Worm (Caenorhabditis elegans): ENCODE results near the gene T22F7.3.

Gene T22F7.3

DNA sequence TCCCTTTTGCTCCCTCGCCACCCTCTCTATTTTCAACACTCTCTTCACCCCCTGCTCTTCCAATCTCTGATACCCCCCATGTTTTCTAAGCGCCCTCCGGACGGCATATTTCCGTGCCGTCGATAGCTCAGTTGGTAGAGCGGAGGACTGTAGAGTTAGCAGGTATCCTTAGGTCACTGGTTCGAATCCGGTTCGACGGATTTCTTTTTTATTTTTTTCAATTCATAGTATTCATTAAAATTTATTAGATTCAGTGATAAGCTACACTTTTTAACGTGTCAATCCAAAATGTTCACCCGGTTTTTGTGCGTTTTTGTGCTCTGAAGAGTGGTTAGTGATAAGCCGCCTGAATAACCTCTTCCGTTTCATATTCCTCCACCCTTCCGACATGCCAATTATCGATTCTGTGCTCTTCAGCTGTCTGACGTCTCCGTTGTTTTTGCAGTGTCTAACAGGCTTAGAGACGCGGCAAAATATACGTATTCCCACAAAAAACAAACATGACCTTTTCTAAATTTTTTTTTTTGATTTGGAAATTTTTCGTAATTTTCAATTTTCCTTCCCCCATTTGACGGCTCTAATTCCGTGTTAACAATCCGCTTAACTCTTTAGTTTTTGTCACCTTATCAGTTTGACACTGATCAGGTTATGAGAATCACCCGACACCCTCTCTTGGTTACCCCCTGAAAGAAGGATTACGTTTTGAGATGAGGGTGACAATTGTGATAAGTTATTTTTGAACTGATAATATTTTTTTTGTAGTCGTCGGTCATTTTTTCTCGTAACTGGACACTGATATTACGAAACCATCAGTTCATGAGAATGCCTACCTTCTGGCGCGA is 11.6 kb upstream of the T22F7.3 start (continued):
- TF ChIP-seq rnt-1 (tag; optimal IDR thresholded peaks at IDR 0.05) (no peak), odd-2 (tag; optimal IDR thresholded peaks at IDR 0.05) (no peak), pat-9 (tag; optimal IDR thresholded peaks at IDR 0.05) (peak; percentile 63), unc-55 (GFP tag; optimal IDR thresholded peaks at IDR 0.05) (no peak), Y22D7AL.16 (tag; optimal IDR thresholded peaks at IDR 0.05) (peak; percentile 24), ceh-34 (tag; optimal IDR thresholded peaks at IDR 0.05) (peak; percentile 39), K09A11.1 (tag; optimal IDR thresholded peaks at IDR 0.05; ENCODE audit: insufficient read depth) (peak; percentile 66), ceh-30 (tag; optimal IDR thresholded peaks at IDR 0.05) (no peak), ama-1 (optimal IDR thresholded peaks at IDR 0.05) (no peak), pqm-1 (tag; optimal IDR thresholded peaks at IDR 0.05) (no peak), F13H6.1 (tag; optimal IDR thresholded peaks at IDR 0.05) (peak; percentile 13), unc-42 (tag; optimal IDR thresholded peaks at IDR 0.05) (no peak), T23F11.4 (GFP tag; optimal IDR thresholded peaks at IDR 0.05) (peak; percentile 58), ceh-19 (GFP tag; optimal IDR thresholded peaks at IDR 0.05) (peak; percentile 67), nhr-232 (tag; optimal IDR thresholded peaks at IDR 0.05) (peak; percentile 55), madf-2 (tag; optimal IDR thresholded peaks at IDR 0.05) (peak; percentile 64), pros-1 (tag; optimal IDR thresholded peaks at IDR 0.05) (no peak), sox-4 (tag; optimal IDR thresholded peaks at IDR 0.05) (peak; percentile 53), sdc-2 (tag; optimal IDR thresholded peaks at IDR 0.05) (peak; percentile 8), mec-3 (tag; optimal IDR thresholded peaks at IDR 0.05; ENCODE audit: borderline replicate concordance) (no peak), ceh-45 (GFP tag; IDR thresholded peaks at IDR 0.05) (peak; percentile 39; the same call in 1 of the 2 replicates), C38D4.7 (GFP tag; optimal IDR thresholded peaks at IDR 0.05) (peak; percentile 53), ttx-3 (tag; optimal IDR thresholded peaks at IDR 0.05) (peak; percentile 60), ceh-2 (tag; optimal IDR thresholded peaks at IDR 0.05) (no peak), K02D7.2 (tag; optimal IDR thresholded peaks at IDR 0.05) (no peak), unc-86 (tag; optimal IDR thresholded peaks at IDR 0.05) (peak; percentile 52), pag-3 (tag; optimal IDR thresholded peaks at IDR 0.05; ENCODE audit: borderline replicate concordance) (no peak), syd-9 (tag; optimal IDR thresholded peaks at IDR 0.05) (peak; percentile 51), fkh-6 (tag; optimal IDR thresholded peaks at IDR 0.05) (peak; percentile 43), tbx-7 (tag; optimal IDR thresholded peaks at IDR 0.05) (no peak), eyg-1 (tag; optimal IDR thresholded peaks at IDR 0.05) (peak; percentile 78), pha-4 (tag; optimal IDR thresholded peaks at IDR 0.05) (no peak)

ce11 chrIII:532152-532551 is 8.3 kb upstream of the T22F7.3 start:
- TF ChIP-seq ceh-30 (tag; optimal IDR thresholded peaks at IDR 0.05), result no peak
- TF ChIP-seq rnt-1 (tag; optimal IDR thresholded peaks at IDR 0.05), result no peak
- no peak for TF ChIP-seq elt-4 (tag; optimal IDR thresholded peaks at IDR 0.05)
- TF ChIP-seq unc-3 (GFP tag; conservative IDR thresholded peaks at IDR 0.05), result no peak
- TF ChIP-seq unc-3 (tag; optimal IDR thresholded peaks at IDR 0.05), result no peak
- no peak for TF ChIP-seq ceh-22 (tag; optimal IDR thresholded peaks at IDR 0.05)
- TF ChIP-seq nhr-232 (tag; optimal IDR thresholded peaks at IDR 0.05), result no peak
- TF ChIP-seq ceh-6 (GFP tag; optimal IDR thresholded peaks at IDR 0.05), result no peak

DNA sequence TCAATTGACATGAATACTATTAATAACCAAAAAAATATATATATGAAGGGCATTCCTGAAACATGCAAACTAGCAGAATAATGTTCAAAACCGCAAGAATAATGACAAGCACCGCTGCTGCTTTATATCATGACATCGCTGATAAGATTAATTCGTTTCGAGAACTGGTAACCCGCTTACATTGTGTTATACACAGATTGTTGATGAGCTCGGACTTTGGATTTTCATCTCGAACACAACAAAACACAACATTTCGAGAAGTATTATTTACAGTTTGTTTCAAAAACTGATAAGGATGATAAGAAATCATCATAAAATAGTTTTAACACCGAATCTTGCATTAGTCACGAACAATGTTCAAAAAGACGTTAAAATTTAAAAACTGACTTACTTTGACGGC is 7.1 kb upstream of the T22F7.3 start:
- TF ChIP-seq unc-55 (GFP tag; optimal IDR thresholded peaks at IDR 0.05) (no peak), eyg-1 (tag; optimal IDR thresholded peaks at IDR 0.05) (no peak), lin-11 (tag; optimal IDR thresholded peaks at IDR 0.05) (no peak), hlh-13 (GFP tag; optimal IDR thresholded peaks at IDR 0.05) (no peak), syd-9 (tag; optimal IDR thresholded peaks at IDR 0.05) (no peak)

Measured in whole organism, late embryonic.